Fruit fly (Drosophila melanogaster) whole organism, adult: ENCODE data around the gene CG33639.

Experiments used
- CG11617 ChIP-seq: fragments of 200-800 bp; sonication (Bioruptor generic); optimal IDR thresholded peaks from 2 replicates; lab custom pipeline; 2017; ENCODE audit warnings: mild to moderate bottlenecking, missing biosample characterization, missing genetic modification reagents, missing genetic modification characterization
- CG14711 ChIP-seq: fragments of 200-800 bp; sonication (Bioruptor generic); optimal IDR thresholded peaks from 2 replicates; lab custom pipeline; 2018; ENCODE audit warnings: missing biosample characterization, mild to moderate bottlenecking, missing genetic modification characterization, moderate library complexity
- CG1620 ChIP-seq: fragments of 200-800 bp; sonication (Bioruptor generic); optimal IDR thresholded peaks from 2 replicates; lab custom pipeline; 2016; ENCODE audit warnings: missing biosample characterization, missing genetic modification characterization
- CG7045 ChIP-seq: fragments of 200-800 bp; sonication (Bioruptor generic); optimal IDR thresholded peaks from 2 replicates; lab custom pipeline; 2017; ENCODE audit warnings: missing biosample characterization, mild to moderate bottlenecking, missing genetic modification characterization
- Hr96 ChIP-seq: fragments of 200-800 bp; sonication (Bioruptor generic); optimal IDR thresholded peaks from 2 replicates; lab custom pipeline; 2016; ENCODE audit warnings: missing biosample characterization, missing genetic modification characterization
- Mnt ChIP-seq: fragments of 200-800 bp; sonication (Bioruptor generic); optimal IDR thresholded peaks from 2 replicates; lab custom pipeline; 2016; ENCODE audit warnings: missing biosample characterization, mild to moderate bottlenecking, missing genetic modification characterization
- bab1 ChIP-seq: fragments of 200-800 bp; sonication (Bioruptor generic); optimal IDR thresholded peaks from 3 replicates; lab custom pipeline; 2019; ENCODE audit warnings: missing biosample characterization, mild to moderate bottlenecking, missing genetic modification characterization, moderate library complexity
- cic ChIP-seq: fragments of 200-800 bp; sonication (Bioruptor generic); optimal IDR thresholded peaks from 2 replicates; lab custom pipeline; 2017; ENCODE audit warnings: missing biosample characterization, mild to moderate bottlenecking, missing genetic modification characterization, moderate library complexity
- ovo ChIP-seq: fragments of 200-800 bp; sonication (Bioruptor generic); optimal IDR thresholded peaks from 2 replicates; lab custom pipeline; 2016; ENCODE audit warnings: missing biosample characterization, missing genetic modification characterization
- tj ChIP-seq: fragments of 200-800 bp; sonication (Bioruptor generic); optimal IDR thresholded peaks from 3 replicates; lab custom pipeline; 2017; ENCODE audit warnings: missing biosample characterization, mild to moderate bottlenecking, missing genetic modification characterization, moderate library complexity

DNA sequence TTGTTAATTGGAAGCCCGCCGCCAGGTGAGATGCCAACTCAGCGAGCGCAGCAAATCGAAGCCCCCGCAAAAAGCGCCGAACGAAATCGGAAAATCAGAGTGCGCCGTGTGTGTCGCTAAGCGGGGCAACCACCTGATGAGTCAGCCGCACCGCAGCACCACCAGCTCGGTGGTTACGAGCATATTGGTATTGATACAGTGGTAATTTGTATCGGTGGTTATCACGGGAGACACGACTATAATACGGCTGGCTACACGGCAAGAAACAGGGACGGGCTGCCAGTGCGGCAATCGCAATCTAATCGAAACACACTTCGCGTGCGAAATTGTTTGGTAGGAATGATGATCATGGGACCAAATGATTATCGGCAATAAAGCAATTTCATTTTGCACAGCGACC is 27.9 kb upstream of the CG33639 start:
- TF ChIP-seq CG7045 (no peak), ovo (GFP tag; lab: Kevin White, UChicago) (no peak), CG14711 (tag; lab: Kevin White, UChicago) (no peak), Hr96 (no peak), bab1 (GFP tag; lab: Kevin White, UChicago) (no peak), cic (GFP tag; lab: Kevin White, UChicago) (no peak), CG1620 (GFP tag; lab: Kevin White, UChicago) (no peak), tj (no peak), Mnt (GFP tag; lab: Kevin White, UChicago) (no peak), CG11617 (no peak)
